Fruit fly (Drosophila melanogaster): ENCODE data around the gene CG4615.

DNA sequence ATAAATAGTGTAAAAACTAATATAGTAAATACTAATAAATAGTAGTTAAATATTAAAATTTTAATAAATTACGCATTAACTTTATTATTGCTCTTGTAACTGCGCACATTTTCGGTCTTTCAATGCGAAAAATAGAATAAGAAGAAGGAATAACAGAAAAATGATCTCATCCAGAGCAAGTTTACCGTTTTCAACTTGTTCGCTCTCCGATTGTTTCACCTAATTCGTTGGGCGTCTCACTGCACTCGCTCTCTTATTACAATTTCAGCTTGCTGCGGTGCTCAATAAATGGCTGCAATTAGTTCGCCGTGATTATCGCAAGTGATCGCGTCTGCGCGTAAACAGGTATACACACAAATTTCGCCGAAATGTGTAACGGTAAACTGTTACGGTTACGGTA, 35.3 kb upstream of the CG4615 start, which contains the start of gene Cph:
- TF ChIP-seq EcR (GFP tag; optimal IDR thresholded peaks at IDR 0.05) (no peak), usp (GFP tag; optimal IDR thresholded peaks at IDR 0.05) (no peak), Dll (optimal IDR thresholded peaks at IDR 0.05) (no peak), pan (optimal IDR thresholded peaks at IDR 0.05) (no peak), CG8478 (optimal IDR thresholded peaks at IDR 0.05) (no peak)
